Worm (Caenorhabditis elegans) whole organism, mixed stage, embryonic: ENCODE results near the gene nrx-1.

Source experiments
- lsy-2 ChIP-seq: fragments of 150-350 bp; optimal IDR thresholded peaks from 2 replicates; lab custom pipeline; 2014; ENCODE audit warnings: missing biosample characterization, missing genetic modification characterization
- nhr-237 ChIP-seq: fragments of 150-350 bp; optimal IDR thresholded peaks from 2 replicates; lab custom pipeline; 2014; ENCODE audit warnings: missing biosample characterization, missing genetic modification characterization
- sptf-1 ChIP-seq: sonication (generic microtip); optimal IDR thresholded peaks from 2 replicates; lab custom pipeline; 2017; ENCODE audit warnings: mild to moderate bottlenecking, missing genetic modification characterization, moderate library complexity, missing compliant biosample characterization

- TF ChIP-seq sptf-1 (tag; lab: Kevin White, UChicago) (no peak), nhr-237 (tag; lab: Kevin White, UChicago) (no peak), lsy-2 (tag; lab: Kevin White, UChicago) (no peak)
These were observed 53.2 kb downstream of the nrx-1 start for ce11 chrV:10877808-10878600.
